Worm (Caenorhabditis elegans) whole organism, L4/young adult: ENCODE data around the gene coel-1.

ENCODE experiments used
- W03F9.2 ChIP-seq: fragments of 150-350 bp; optimal IDR thresholded peaks from 2 replicates; lab custom pipeline; 2014; ENCODE audit warnings: missing biosample characterization, missing genetic modification characterization
- dao-5 ChIP-seq: sonication (generic microtip); optimal IDR thresholded peaks from 2 replicates; lab custom pipeline; 2016; ENCODE audit warnings: missing genotype, missing genetic modification characterization, moderate library complexity, missing compliant biosample characterization
- him-1 ChIP-seq: sonication (generic microtip); optimal IDR thresholded peaks from 2 replicates; lab custom pipeline; 2016; ENCODE audit warnings: missing genotype, missing genetic modification reagents, missing genetic modification characterization, missing compliant biosample characterization

Gene coel-1

ce11 chrX:4265283-4265907 is at the start of gene coel-1:
Gene coel-1, plus strand, starts transcription at chrX:4265663.
- TF ChIP-seq dao-5 (tag; lab: Kevin White, UChicago) (no peak), W03F9.2 (tag; lab: Kevin White, UChicago) (no peak), him-1 (no peak)

- TF ChIP-seq him-1: no peak
- TF ChIP-seq W03F9.2 (tag; lab: Kevin White, UChicago): no peak
- TF ChIP-seq dao-5 (tag; lab: Kevin White, UChicago): no peak
Observed at ce11 chrX:4216894-4217293, 48.6 kb upstream of the coel-1 start, which contains the start of the genes F20B6.10 and hpk-1. Gene F20B6.10, minus strand, starts transcription at chrX:4217196. Gene hpk-1, minus strand, starts transcription at chrX:4217290.

DNA sequence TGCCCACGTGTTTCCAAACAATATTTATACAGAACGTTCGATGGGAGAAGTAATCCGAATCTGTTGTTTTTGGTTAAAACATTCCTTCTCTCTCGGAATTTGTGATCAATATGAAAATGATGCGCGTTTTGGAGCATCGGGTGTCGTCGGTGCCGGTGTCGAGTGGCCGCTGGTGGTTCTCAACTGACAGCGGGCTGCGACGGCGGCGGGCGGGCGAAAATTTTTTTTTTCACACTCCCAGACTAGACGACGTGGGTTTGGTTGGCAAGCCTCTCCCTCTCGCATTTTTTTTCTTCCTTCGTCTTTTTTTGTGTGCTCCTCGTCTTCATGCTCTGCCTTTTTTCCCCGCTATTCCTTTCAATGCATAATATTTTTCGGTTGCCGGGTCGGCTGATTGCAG is 47.3 kb upstream of the coel-1 start, which contains the start of gene W01H2.2:
Gene W01H2.2, minus strand, starts transcription at position 285 of the 400 bp plus-strand sequence.
- TF ChIP-seq dao-5 (tag; lab: Kevin White, UChicago) (no peak), W03F9.2 (tag; lab: Kevin White, UChicago) (no peak), him-1 (no peak)

ce11 chrX:4219487-4219886 is 46.0 kb upstream of the coel-1 start:
- no peak for TF ChIP-seq dao-5 (tag; lab: Kevin White, UChicago)
- no peak for TF ChIP-seq him-1
- no peak for TF ChIP-seq W03F9.2 (tag; lab: Kevin White, UChicago)

DNA sequence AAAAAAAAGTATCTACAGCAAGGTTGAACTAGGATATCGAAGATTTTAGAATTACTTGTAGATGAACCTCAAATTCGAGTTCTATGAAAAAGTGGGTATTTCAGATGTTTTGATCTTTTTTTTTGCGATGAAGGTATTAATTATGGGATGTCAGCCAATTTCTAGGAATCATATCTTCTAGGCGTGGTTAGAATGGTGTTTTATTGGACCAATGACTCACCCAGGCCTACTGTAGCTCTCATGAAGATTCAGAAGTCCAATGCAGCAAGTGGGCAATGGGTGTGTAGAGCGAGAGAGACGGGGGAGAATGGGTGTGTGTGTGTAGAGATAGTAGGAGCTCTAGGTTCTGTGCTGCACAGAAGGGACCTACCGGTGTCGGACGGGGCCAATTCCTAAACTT is 43.3 kb upstream of the coel-1 start:
- no peak for TF ChIP-seq dao-5 (tag; lab: Kevin White, UChicago)

DNA sequence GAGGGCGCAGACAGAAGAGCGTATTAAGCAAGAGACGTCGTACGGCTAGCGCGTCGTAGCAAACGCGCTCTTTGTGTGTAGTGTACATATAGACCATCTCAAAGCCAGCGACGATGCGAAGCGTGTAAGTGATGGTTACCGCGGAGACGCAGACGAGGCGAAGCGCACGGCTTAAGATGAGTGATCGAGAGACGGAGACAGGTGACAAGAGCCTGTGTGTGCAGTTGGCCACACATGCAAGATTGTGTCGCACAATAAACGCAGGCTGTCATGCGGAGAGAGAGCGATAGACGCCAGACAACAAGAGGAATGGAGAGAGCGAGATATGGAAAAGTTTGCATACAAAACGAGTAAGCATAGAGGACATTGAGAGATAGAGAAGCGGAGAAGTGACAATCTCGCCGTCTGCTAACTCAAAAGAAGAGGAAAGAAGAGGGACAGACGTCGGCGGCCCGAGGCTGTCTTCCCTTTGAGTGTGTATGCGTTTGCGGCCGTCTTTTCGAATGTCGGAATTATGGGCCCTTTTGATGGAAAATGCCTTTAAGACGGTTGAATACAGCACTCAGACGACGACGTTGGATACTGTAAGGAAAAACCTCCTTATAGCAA is 42.6 kb upstream of the coel-1 start:
- no peak for TF ChIP-seq W03F9.2 (tag; lab: Kevin White, UChicago)
- TF ChIP-seq dao-5 (tag; lab: Kevin White, UChicago): peak; percentile 65
- TF ChIP-seq him-1: peak; percentile 93

DNA sequence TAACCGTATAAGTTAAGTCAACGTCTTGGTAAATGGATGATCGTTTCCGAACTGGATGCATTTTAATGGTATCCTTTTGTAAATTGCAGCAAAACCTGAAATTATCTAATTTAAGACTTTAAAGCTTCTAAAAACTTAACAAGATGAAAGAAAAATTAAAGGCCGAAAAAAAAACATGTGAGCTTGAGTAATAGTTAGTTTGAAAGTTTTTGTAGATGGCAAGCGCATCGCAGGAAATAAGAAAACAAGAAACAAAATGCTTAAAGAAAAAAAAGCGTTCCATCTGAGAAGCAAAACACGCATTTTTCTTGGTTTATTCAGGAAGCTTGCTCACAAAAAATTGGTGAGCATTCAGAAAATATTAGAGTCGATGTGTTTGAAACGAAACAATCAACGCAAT is 29.7 kb upstream of the coel-1 start, which contains the start of gene rab-37:
Gene rab-37, minus strand, starts transcription at position 101 of the 400 bp plus-strand sequence.
- TF ChIP-seq dao-5 (tag; lab: Kevin White, UChicago) (no peak), him-1 (no peak), W03F9.2 (tag; lab: Kevin White, UChicago) (no peak)

DNA sequence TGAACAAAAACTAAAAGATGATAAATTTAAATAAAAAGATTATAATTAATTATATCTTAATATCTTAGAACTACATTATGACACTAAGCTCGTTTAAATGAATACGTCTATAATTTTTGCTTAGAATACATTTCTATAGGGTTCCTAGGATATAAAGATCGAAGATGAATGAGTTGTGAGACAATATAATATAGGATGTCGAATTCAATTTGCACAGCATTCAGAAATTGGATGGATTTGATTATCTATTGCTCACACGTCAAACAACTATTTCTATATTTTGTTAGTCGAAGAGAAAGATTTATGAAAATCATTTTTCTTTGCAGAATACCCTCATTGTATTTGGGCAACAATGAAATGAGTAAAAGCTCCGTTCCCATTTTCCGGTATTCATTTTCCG is 26.5 kb upstream of the coel-1 start:
- no peak for TF ChIP-seq dao-5 (tag; lab: Kevin White, UChicago)
- TF ChIP-seq him-1: no peak
- no peak for TF ChIP-seq W03F9.2 (tag; lab: Kevin White, UChicago)

- TF ChIP-seq him-1 (no peak), dao-5 (tag; lab: Kevin White, UChicago) (no peak), W03F9.2 (tag; lab: Kevin White, UChicago) (no peak)
Observed at ce11 chrX:4244489-4245123, 20.9 kb upstream of the coel-1 start.

DNA sequence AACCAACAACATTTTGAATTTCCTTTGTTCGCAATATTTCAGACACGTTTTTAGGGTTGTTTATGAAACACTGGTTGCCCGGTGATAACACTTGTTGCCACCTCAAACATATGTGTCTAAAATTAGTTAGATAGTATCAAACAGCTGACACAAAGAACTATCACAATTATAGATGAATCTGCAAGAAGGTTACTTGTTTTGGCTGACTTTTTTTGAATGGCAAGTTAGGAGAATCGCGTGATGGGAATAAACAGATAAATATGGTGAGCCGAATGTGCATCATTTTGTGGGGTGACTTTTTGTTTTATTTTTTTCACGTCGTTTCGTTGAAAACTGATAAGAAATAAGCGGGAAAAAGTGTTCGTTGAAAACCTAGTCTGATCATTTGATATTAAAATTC is 20.3 kb upstream of the coel-1 start:
- TF ChIP-seq W03F9.2 (tag; lab: Kevin White, UChicago) (peak; percentile 3), dao-5 (tag; lab: Kevin White, UChicago) (no peak), him-1 (no peak)

- TF ChIP-seq dao-5 (tag; lab: Kevin White, UChicago) (no peak), W03F9.2 (tag; lab: Kevin White, UChicago) (no peak), him-1 (no peak)
Observed at ce11 chrX:4246237-4246697, 19.2 kb upstream of the coel-1 start.

ce11 chrX:4246867-4247591 is 18.4 kb upstream of the coel-1 start, which contains the start of gene F48D6.4:
Gene F48D6.4, minus strand, starts transcription at chrX:4247212.
- TF ChIP-seq W03F9.2 (tag; lab: Kevin White, UChicago) (no peak), dao-5 (tag; lab: Kevin White, UChicago) (peak; percentile 44), him-1 (no peak)

DNA sequence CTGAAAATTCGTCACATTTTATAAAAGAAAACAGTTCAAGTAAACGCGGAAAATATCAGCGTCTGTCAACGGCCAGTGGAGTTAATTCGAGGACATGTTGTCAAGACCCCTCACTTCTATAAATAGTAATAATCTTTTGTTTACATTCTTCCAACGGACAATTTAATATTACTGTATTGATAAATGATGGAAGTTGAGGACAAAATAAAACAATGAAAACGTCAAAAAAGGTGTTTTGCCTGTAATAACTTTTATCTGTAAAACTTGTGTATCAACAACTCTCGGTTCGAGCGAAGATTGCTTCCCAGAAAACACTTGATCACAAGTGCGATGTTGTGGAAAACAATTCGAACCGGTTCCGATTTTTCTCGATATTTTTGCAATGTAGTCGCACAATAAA is 17.0 kb upstream of the coel-1 start:
- TF ChIP-seq W03F9.2 (tag; lab: Kevin White, UChicago): no peak
- TF ChIP-seq him-1: no peak
- TF ChIP-seq dao-5 (tag; lab: Kevin White, UChicago): no peak
